Worm (Caenorhabditis elegans): Measurements from ENCODE around the gene C16C8.9.
"Not testable (repeated sequence)": the region's sequence is repeated elsewhere in the genome, so short reads cannot be mapped to it uniquely, and the experiment has no call there.

DNA sequence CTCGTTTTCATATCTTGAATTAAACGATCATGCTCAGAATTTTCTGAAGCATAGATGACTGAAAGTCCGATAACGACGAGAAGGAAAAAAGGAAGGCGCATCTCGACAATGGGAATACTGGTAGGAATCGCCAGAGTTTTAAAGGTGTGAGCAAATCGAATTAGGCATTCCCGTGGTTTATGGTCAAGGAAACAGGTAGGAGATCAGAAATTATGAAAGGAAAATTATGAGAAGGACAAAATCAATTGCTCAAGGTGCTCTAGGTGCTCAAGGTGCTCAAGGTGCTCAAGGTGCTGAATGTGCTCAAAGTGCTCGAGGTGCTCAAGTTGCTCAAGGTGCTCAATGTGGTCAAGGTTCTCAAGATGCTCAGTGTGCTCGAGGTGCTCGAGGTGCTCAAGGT lies 1.6 kb upstream of the C16C8.9 start, which contains the start of gene C16C8.10:
- TF ChIP-seq W03F9.2, him-1, dao-5 (tag; optimal IDR thresholded peaks at IDR 0.05): not testable (repeated sequence)

Data from whole organism, L4/young adult.